Worm (Caenorhabditis elegans): ENCODE results near the gene cut-3.

Gene cut-3

ce11 chrII:8464448-8464898 is 17.8 kb upstream of the cut-3 start, which contains the start of gene fars-3 (continued):
- TF ChIP-seq nhr-237 (tag; optimal IDR thresholded peaks at IDR 0.05) (no peak), ceh-20 (GFP tag; IDR thresholded peaks at IDR 0.05) (no peak), unc-62 (GFP tag; optimal IDR thresholded peaks at IDR 0.05 in 1 of 2) (no peak), unc-62 (tag; optimal IDR thresholded peaks at IDR 0.05) (no peak), ama-1 (optimal IDR thresholded peaks at IDR 0.05) (no peak), tag-97 (GFP tag; IDR thresholded peaks at IDR 0.05) (no peak), F37D6.2 (tag; optimal IDR thresholded peaks at IDR 0.05) (no peak), zfp-2 (tag; optimal IDR thresholded peaks at IDR 0.05) (no peak), madf-5 (GFP tag; IDR thresholded peaks at IDR 0.05) (no peak), mes-2 (tag; optimal IDR thresholded peaks at IDR 0.05; ENCODE audit: poor library complexity, severe bottlenecking) (peak; percentile 65), dve-1 (tag; optimal IDR thresholded peaks at IDR 0.05; ENCODE audit: insufficient read depth) (no peak), lin-38 (GFP tag; IDR thresholded peaks at IDR 0.05) (peak; percentile 67; the same call in 1 of the 2 replicates), arid-1 (GFP tag; conservative IDR thresholded peaks at IDR 0.05) (peak; percentile 14; the same call in 1 of the 2 replicates), F26F4.8 (GFP tag; conservative IDR thresholded peaks at IDR 0.05) (no peak), snpc-1.2 (GFP tag; IDR thresholded peaks at IDR 0.05) (peak; percentile 64; the same call in 1 of the 2 replicates), hmg-1.1 (GFP tag; IDR thresholded peaks at IDR 0.05) (no peak), duxl-1 (tag; optimal IDR thresholded peaks at IDR 0.05; ENCODE audit: poor library complexity) (peak; percentile 37)

DNA sequence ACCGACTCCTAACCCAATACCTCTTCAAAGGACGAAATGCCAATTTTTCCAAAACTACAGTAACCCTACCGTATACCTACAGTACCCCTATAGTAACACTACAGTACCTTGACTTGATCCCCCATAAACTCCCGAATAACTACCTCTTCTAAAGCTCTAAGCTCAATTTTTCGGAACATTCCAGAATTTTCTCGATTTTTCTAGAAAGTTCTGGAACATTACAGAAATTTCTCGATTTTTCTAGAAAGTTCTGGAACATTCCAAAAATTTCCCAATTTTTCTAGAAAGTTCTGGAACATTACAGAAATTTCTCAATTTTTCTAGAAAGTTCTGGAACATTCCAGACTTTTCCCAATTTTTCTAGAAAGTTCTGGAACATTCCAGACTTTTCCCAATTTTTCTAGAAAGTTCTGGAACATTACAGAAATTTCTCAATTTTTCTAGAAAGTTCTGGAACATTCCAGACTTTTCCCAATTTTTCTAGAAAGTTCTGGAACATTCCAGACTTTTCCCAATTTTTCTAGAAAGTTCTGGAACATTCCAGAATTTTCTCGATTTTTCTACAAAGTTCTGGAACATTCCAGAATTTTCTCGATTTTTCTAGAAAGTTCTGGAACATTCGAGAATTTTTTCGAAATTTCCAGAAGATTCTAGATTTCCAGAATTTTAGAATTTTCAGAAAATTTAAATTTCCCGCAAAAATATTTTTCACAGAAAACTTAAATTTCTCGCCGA is 13.4 kb upstream of the cut-3 start:
- TF ChIP-seq arid-1 (GFP tag; conservative IDR thresholded peaks at IDR 0.05) = peak; percentile 34; the same call in 1 of the 2 replicates

DNA sequence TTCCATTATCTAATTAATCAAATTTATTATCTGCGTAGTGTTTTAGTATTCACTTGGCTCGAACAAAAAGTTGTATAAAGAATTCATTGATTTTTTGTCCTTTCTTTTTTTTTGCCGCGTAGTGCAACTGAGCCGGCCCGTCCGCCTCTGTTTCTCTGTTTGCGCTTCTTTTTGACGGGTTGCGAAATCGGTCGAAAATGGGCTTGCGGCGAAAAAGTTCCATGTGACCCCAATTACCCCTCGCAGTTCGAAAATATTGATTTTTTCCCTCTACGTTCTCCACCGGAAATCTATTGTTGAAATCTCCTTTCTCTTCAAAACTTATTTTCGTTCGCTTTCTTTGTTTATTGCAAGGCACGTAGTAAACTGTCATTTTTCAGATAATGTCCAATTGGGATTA is 10.8 kb upstream of the cut-3 start, which contains the start of gene zyg-9:
Gene zyg-9, plus strand, starts transcription at position 381 of the 400 bp plus-strand sequence.
- TF ChIP-seq nhr-76 (tag; optimal IDR thresholded peaks at IDR 0.05) (no peak), aha-1 (tag) (peak; percentile 64), dve-1 (tag; optimal IDR thresholded peaks at IDR 0.05; ENCODE audit: insufficient read depth) (peak; percentile 7), mes-2 (tag; optimal IDR thresholded peaks at IDR 0.05; ENCODE audit: poor library complexity, severe bottlenecking) (peak; percentile 37), hlh-30 (tag; optimal IDR thresholded peaks at IDR 0.05; ENCODE audit: insufficient read depth) (peak; percentile 83), nhr-237 (tag; optimal IDR thresholded peaks at IDR 0.05) (no peak), ceh-28 (tag; optimal IDR thresholded peaks at IDR 0.05) (peak; percentile 11), F44E2.7 (GFP tag; IDR thresholded peaks at IDR 0.05) (no peak), hif-1 (tag; optimal IDR thresholded peaks at IDR 0.05) (peak in 1 of 2 experiments; percentile 22), hmg-1.1 (GFP tag; IDR thresholded peaks at IDR 0.05) (0 out of 2 replicates have a peak, but pooled peaks have one; percentile 32), nhr-42 (GFP tag; IDR thresholded peaks at IDR 0.05) (no peak), lin-15B (tag; optimal IDR thresholded peaks at IDR 0.05) (no peak), hlh-11 (tag; optimal IDR thresholded peaks at IDR 0.05) (peak; percentile 24), lsy-2 (tag; optimal IDR thresholded peaks at IDR 0.05) (peak in 1 of 2 experiments; percentile 60), mep-1 (tag; optimal IDR thresholded peaks at IDR 0.05) (peak; percentile 10), lin-29 (GFP tag; IDR thresholded peaks at IDR 0.05) (no peak), egl-43 (GFP tag; IDR thresholded peaks at IDR 0.05) (peak; percentile 28; the same call in 1 of the 2 replicates), dpl-1 (GFP tag; optimal IDR thresholded peaks at IDR 0.05) (peak; percentile 5)

DNA sequence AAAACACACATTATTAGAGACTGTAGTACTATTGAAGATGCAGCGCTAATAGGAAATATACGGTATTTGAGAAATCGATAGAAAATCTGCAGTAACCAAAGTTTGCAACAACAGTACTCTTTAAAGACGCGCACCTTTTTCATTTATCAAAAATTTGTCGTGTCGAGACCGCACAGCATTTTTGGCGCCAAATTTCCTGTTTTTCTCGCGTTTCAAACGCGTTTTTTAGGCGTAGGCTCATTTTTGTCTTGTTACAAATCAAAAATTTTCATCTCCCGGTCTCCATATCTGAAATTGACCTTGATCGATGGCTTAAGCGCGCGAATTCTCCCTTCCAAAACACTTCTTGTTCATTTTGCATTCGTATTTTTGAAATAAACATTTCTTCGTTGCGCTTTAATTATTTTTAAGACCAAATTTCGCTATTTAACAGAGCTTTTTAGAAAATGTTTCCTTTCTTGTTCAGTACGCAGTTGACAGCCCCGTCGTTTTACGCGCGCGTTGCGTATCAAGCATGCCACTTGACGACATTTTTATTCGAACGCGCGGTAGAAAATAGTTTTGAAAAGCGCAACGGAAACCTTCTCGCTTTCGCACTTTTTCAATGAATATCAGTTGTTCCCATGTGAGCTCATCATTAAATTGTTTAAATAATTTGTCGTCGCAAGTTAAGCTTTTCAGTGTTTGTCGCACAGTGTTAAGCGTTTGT is 10.2 kb upstream of the cut-3 start:
- TF ChIP-seq nhr-41 (GFP tag; IDR thresholded peaks at IDR 0.05) = no peak
- no peak for TF ChIP-seq egl-43 (GFP tag; IDR thresholded peaks at IDR 0.05)
- TF ChIP-seq tra-1 (GFP tag; IDR thresholded peaks at IDR 0.05) = no peak
- peak; percentile 13 for TF ChIP-seq dpl-1 (GFP tag; optimal IDR thresholded peaks at IDR 0.05)
- no peak for TF ChIP-seq daf-19 (GFP tag; conservative IDR thresholded peaks at IDR 0.05)
- 0 out of 2 replicates have a peak, but pooled peaks have one; percentile 22 for TF ChIP-seq lin-38 (GFP tag; IDR thresholded peaks at IDR 0.05)
- TF ChIP-seq vab-7 (GFP tag; IDR thresholded peaks at IDR 0.05) = no peak
- TF ChIP-seq daf-8 (GFP tag; IDR thresholded peaks at IDR 0.05) = no peak
- TF ChIP-seq unc-130 (GFP tag; optimal IDR thresholded peaks at IDR 0.05) = peak; percentile 21
- TF ChIP-seq zfp-2 (tag; optimal IDR thresholded peaks at IDR 0.05) = no peak
- TF ChIP-seq egl-27 (tag; optimal IDR thresholded peaks at IDR 0.05) = no peak
- TF ChIP-seq F49E8.2 (tag; optimal IDR thresholded peaks at IDR 0.05; ENCODE audit: borderline replicate concordance) = no peak

Measured in whole organism, L4 larva.